Fruit fly (Drosophila melanogaster): Measurements from ENCODE around the gene CG1647.

Gene CG1647

dm6 chr3R:28851530-28851929, 31.5 kb downstream of the CG1647 start (continued):
- TF ChIP-seq abd-A (tag; optimal IDR thresholded peaks at IDR 0.05), result peak; percentile 92
- peak; percentile 45 for TF ChIP-seq Deaf1 (tag; optimal IDR thresholded peaks at IDR 0.05)

dm6 chr3R:28851966-28852377, 32.0 kb downstream of the CG1647 start:
- TF ChIP-seq CG7786 (GFP tag; optimal IDR thresholded peaks at IDR 0.05) (no peak), tio (GFP tag; optimal IDR thresholded peaks at IDR 0.05) (peak; percentile 5), lab (GFP tag; optimal IDR thresholded peaks at IDR 0.05) (no peak), MTF-1 (GFP tag; optimal IDR thresholded peaks at IDR 0.05; ENCODE audit: borderline replicate concordance) (no peak), BtbVII (GFP tag; optimal IDR thresholded peaks at IDR 0.05) (no peak), fd96Cb (tag; optimal IDR thresholded peaks at IDR 0.05) (peak; percentile 26), prd (optimal IDR thresholded peaks at IDR 0.05) (no peak), prd (GFP tag; IDR thresholded peaks at IDR 0.05) (no peak), pb (GFP tag; optimal IDR thresholded peaks at IDR 0.05) (no peak), CG13894 (tag; optimal IDR thresholded peaks at IDR 0.05) (no peak), CG10321 (GFP tag; IDR thresholded peaks at IDR 0.05) (no peak), salm (tag; optimal IDR thresholded peaks at IDR 0.05) (no peak), B-H2 (GFP tag; optimal IDR thresholded peaks at IDR 0.05) (no peak), Dbx (GFP tag; IDR thresholded peaks at IDR 0.05) (no peak), sr (GFP tag; IDR thresholded peaks at IDR 0.05) (no peak), PHDP (tag; optimal IDR thresholded peaks at IDR 0.05) (no peak), Hr3 (GFP tag; optimal IDR thresholded peaks at IDR 0.05) (no peak), Fer3 (tag; optimal IDR thresholded peaks at IDR 0.05) (no peak), hbn (GFP tag; IDR thresholded peaks at IDR 0.05; ENCODE audit: partially characterized antibody) (no peak), ci (GFP tag; IDR thresholded peaks at IDR 0.05) (no peak), gcm2 (GFP tag; optimal IDR thresholded peaks at IDR 0.05) (no peak), CG11456 (GFP tag; IDR thresholded peaks at IDR 0.05) (no peak), CG1602 (GFP tag; optimal IDR thresholded peaks at IDR 0.05) (no peak), CG12659 (GFP tag; optimal IDR thresholded peaks at IDR 0.05) (no peak), Sox100B (GFP tag; optimal IDR thresholded peaks at IDR 0.05) (peak; percentile 17), Scr (GFP tag; IDR thresholded peaks at IDR 0.05; ENCODE audit: partially characterized antibody) (no peak), Vsx1 (GFP tag; optimal IDR thresholded peaks at IDR 0.05) (peak; percentile 47), eyg (GFP tag; optimal IDR thresholded peaks at IDR 0.05) (no peak), CG18011 (GFP tag; optimal IDR thresholded peaks at IDR 0.05) (no peak), Rx (GFP tag; IDR thresholded peaks at IDR 0.05) (no peak), Oaz (GFP tag; IDR thresholded peaks at IDR 0.05) (no peak), CG4730 (GFP tag; IDR thresholded peaks at IDR 0.05) (no peak), klu (GFP tag; IDR thresholded peaks at IDR 0.05) (no peak), CG17186 (GFP tag; optimal IDR thresholded peaks at IDR 0.05) (no peak), CG9932 (GFP tag; IDR thresholded peaks at IDR 0.05) (no peak), H15 (GFP tag; IDR thresholded peaks at IDR 0.05) (no peak), nerfin-2 (GFP tag; IDR thresholded peaks at IDR 0.05; ENCODE audit: partially characterized antibody) (no peak), cwo (GFP tag; optimal IDR thresholded peaks at IDR 0.05) (no peak), CG14710 (tag; optimal IDR thresholded peaks at IDR 0.05) (peak; percentile 31), zfh2 (GFP tag; optimal IDR thresholded peaks at IDR 0.05) (no peak), lov (optimal IDR thresholded peaks at IDR 0.05) (no peak), lov (GFP tag; IDR thresholded peaks at IDR 0.05) (no peak), CG4282 (GFP tag; optimal IDR thresholded peaks at IDR 0.05) (no peak), ap (GFP tag; IDR thresholded peaks at IDR 0.05) (no peak), CG13287 (GFP tag; IDR thresholded peaks at IDR 0.05; ENCODE audit: partially characterized antibody) (no peak), pum (GFP tag; optimal IDR thresholded peaks at IDR 0.05) (no peak), odd (GFP tag; optimal IDR thresholded peaks at IDR 0.05) (no peak), CG6272 (GFP tag; IDR thresholded peaks at IDR 0.05) (no peak)
